Fruit fly (Drosophila melanogaster): ENCODE data around the gene CG12883.

The CG12883 gene

dm6 chr3R:27661971-27662489, 17.1 kb upstream of the CG12883 start, which contains the start of gene unc80:
Gene unc80 (plus strand): TSS chr3R:27662439.
- TF ChIP-seq CG15710 (tag; optimal IDR thresholded peaks at IDR 0.05) (no peak), CG14655 (GFP tag; optimal IDR thresholded peaks at IDR 0.05) (no peak), CG32121 (GFP tag; IDR thresholded peaks at IDR 0.05) (no peak), CG8301 (tag; optimal IDR thresholded peaks at IDR 0.05) (no peak), Snoo (tag; optimal IDR thresholded peaks at IDR 0.05) (no peak), D1 (tag; optimal IDR thresholded peaks at IDR 0.05) (no peak), rn (GFP tag; IDR thresholded peaks at IDR 0.05) (no peak), CG12605 (GFP tag; IDR thresholded peaks at IDR 0.05) (no peak), EcR (GFP tag; optimal IDR thresholded peaks at IDR 0.05) (no peak), gl (tag; optimal IDR thresholded peaks at IDR 0.05) (no peak), Pif1B (GFP tag; optimal IDR thresholded peaks at IDR 0.05) (no peak), CG34367 (tag; optimal IDR thresholded peaks at IDR 0.05) (no peak), Ets98B (GFP tag; IDR thresholded peaks at IDR 0.05) (no peak), fd96Ca (GFP tag; IDR thresholded peaks at IDR 0.05) (no peak)

dm6 chr3R:27662857-27663256, 16.2 kb upstream of the CG12883 start:
- TF ChIP-seq Pif1A (GFP tag; optimal IDR thresholded peaks at IDR 0.05) (no peak), CG12605 (GFP tag; IDR thresholded peaks at IDR 0.05) (peak; percentile 93), CG14655 (GFP tag; optimal IDR thresholded peaks at IDR 0.05) (no peak), CG4496 (GFP tag; IDR thresholded peaks at IDR 0.05) (no peak)

dm6 chr3R:27677174-27677726, 1.8 kb upstream of the CG12883 start, which contains the start of gene Hsdl2:
Gene Hsdl2 (plus strand): TSS chr3R:27677522.
- TF ChIP-seq CG8301 (tag; optimal IDR thresholded peaks at IDR 0.05) = peak; percentile 83
- TF ChIP-seq Pif1B (GFP tag; optimal IDR thresholded peaks at IDR 0.05) = peak; percentile 81
- TF ChIP-seq CG12605 (GFP tag; IDR thresholded peaks at IDR 0.05) = peak; percentile 75
- TF ChIP-seq EcR (GFP tag; optimal IDR thresholded peaks at IDR 0.05) = no peak
- TF ChIP-seq fd96Ca (GFP tag; IDR thresholded peaks at IDR 0.05) = peak; percentile 27; the same call in 1 of the 3 replicates
- TF ChIP-seq CG13204 (GFP tag; optimal IDR thresholded peaks at IDR 0.05) = peak; percentile 91
- no peak for TF ChIP-seq CG9948 (tag; optimal IDR thresholded peaks at IDR 0.05)
- TF ChIP-seq Ets98B (GFP tag; IDR thresholded peaks at IDR 0.05) = peak; percentile 46
- TF ChIP-seq CG14655 (GFP tag; optimal IDR thresholded peaks at IDR 0.05) = peak; percentile 87
- TF ChIP-seq rn (GFP tag; IDR thresholded peaks at IDR 0.05) = no peak
- TF ChIP-seq CG17806 (tag; optimal IDR thresholded peaks at IDR 0.05) = peak; percentile 71
- TF ChIP-seq CG34367 (tag; optimal IDR thresholded peaks at IDR 0.05) = peak; percentile 74
- TF ChIP-seq Pif1A (GFP tag; optimal IDR thresholded peaks at IDR 0.05) = peak; percentile 84
- TF ChIP-seq CG32121 (GFP tag; IDR thresholded peaks at IDR 0.05) = peak; percentile 50; the same call in 1 of the 2 replicates
- TF ChIP-seq CG8159 (tag; optimal IDR thresholded peaks at IDR 0.05) = peak; percentile 61
- TF ChIP-seq gl (tag; optimal IDR thresholded peaks at IDR 0.05) = peak; percentile 98
- no peak for TF ChIP-seq D1 (tag; optimal IDR thresholded peaks at IDR 0.05)
- TF ChIP-seq CG4496 (GFP tag; IDR thresholded peaks at IDR 0.05) = peak; percentile 32; the same call in 2 of the 3 replicates
- TF ChIP-seq CG10348 (GFP tag; IDR thresholded peaks at IDR 0.05) = no peak
- TF ChIP-seq CG15710 (tag; optimal IDR thresholded peaks at IDR 0.05) = peak; percentile 52
- no peak for TF ChIP-seq Snoo (tag; optimal IDR thresholded peaks at IDR 0.05)

dm6 chr3R:27679667-27680066, 576 bp downstream of the CG12883 start:
- TF ChIP-seq CG8301 (tag; optimal IDR thresholded peaks at IDR 0.05) = no peak
- no peak for TF ChIP-seq CG10348 (GFP tag; IDR thresholded peaks at IDR 0.05)
- TF ChIP-seq fd96Ca (GFP tag; IDR thresholded peaks at IDR 0.05) = no peak
- no peak for TF ChIP-seq Pif1B (GFP tag; optimal IDR thresholded peaks at IDR 0.05)
- no peak for TF ChIP-seq CG12605 (GFP tag; IDR thresholded peaks at IDR 0.05)
- TF ChIP-seq CG4496 (GFP tag; IDR thresholded peaks at IDR 0.05) = no peak
- TF ChIP-seq CG32121 (GFP tag; IDR thresholded peaks at IDR 0.05) = no peak
- TF ChIP-seq rn (GFP tag; IDR thresholded peaks at IDR 0.05) = no peak
- no peak for TF ChIP-seq CG14655 (GFP tag; optimal IDR thresholded peaks at IDR 0.05)
- no peak for TF ChIP-seq CG15710 (tag; optimal IDR thresholded peaks at IDR 0.05)
- no peak for TF ChIP-seq Ets98B (GFP tag; IDR thresholded peaks at IDR 0.05)
- no peak for TF ChIP-seq CG9948 (tag; optimal IDR thresholded peaks at IDR 0.05)
- TF ChIP-seq CG13204 (GFP tag; optimal IDR thresholded peaks at IDR 0.05) = no peak
- TF ChIP-seq CG8159 (tag; optimal IDR thresholded peaks at IDR 0.05) = no peak
- no peak for TF ChIP-seq CG34367 (tag; optimal IDR thresholded peaks at IDR 0.05)
- TF ChIP-seq Pif1A (GFP tag; optimal IDR thresholded peaks at IDR 0.05) = no peak

dm6 chr3R:27681799-27682198, 2.7 kb downstream of the CG12883 start, which contains the start of gene Sce:
Gene Sce (minus strand): TSS chr3R:27682029.
- TF ChIP-seq fd96Ca (GFP tag; IDR thresholded peaks at IDR 0.05) (no peak), Snoo (tag; optimal IDR thresholded peaks at IDR 0.05) (no peak), CG15710 (tag; optimal IDR thresholded peaks at IDR 0.05) (no peak), rn (GFP tag; IDR thresholded peaks at IDR 0.05) (no peak), CG32121 (GFP tag; IDR thresholded peaks at IDR 0.05) (no peak), Pif1A (GFP tag; optimal IDR thresholded peaks at IDR 0.05) (no peak), D1 (tag; optimal IDR thresholded peaks at IDR 0.05) (no peak), gl (tag; optimal IDR thresholded peaks at IDR 0.05) (no peak), Ets98B (GFP tag; IDR thresholded peaks at IDR 0.05) (no peak), CG12605 (GFP tag; IDR thresholded peaks at IDR 0.05) (no peak), EcR (GFP tag; optimal IDR thresholded peaks at IDR 0.05) (no peak), CG14655 (GFP tag; optimal IDR thresholded peaks at IDR 0.05) (no peak), CG34367 (tag; optimal IDR thresholded peaks at IDR 0.05) (no peak), CG8159 (tag; optimal IDR thresholded peaks at IDR 0.05) (no peak), CG10348 (GFP tag; IDR thresholded peaks at IDR 0.05) (no peak)

dm6 chr3R:27685074-27685473, 6.0 kb downstream of the CG12883 start:
- TF ChIP-seq CG9948 (tag; optimal IDR thresholded peaks at IDR 0.05) (no peak), CG14655 (GFP tag; optimal IDR thresholded peaks at IDR 0.05) (no peak), CG15710 (tag; optimal IDR thresholded peaks at IDR 0.05) (no peak), D1 (tag; optimal IDR thresholded peaks at IDR 0.05) (no peak), CG4496 (GFP tag; IDR thresholded peaks at IDR 0.05) (no peak), fd96Ca (GFP tag; IDR thresholded peaks at IDR 0.05) (no peak), Pif1A (GFP tag; optimal IDR thresholded peaks at IDR 0.05) (no peak), rn (GFP tag; IDR thresholded peaks at IDR 0.05) (no peak), gl (tag; optimal IDR thresholded peaks at IDR 0.05) (no peak), Snoo (tag; optimal IDR thresholded peaks at IDR 0.05) (no peak), CG34367 (tag; optimal IDR thresholded peaks at IDR 0.05) (no peak), CG13204 (GFP tag; optimal IDR thresholded peaks at IDR 0.05) (peak; percentile 77), Pif1B (GFP tag; optimal IDR thresholded peaks at IDR 0.05) (no peak), CG10348 (GFP tag; IDR thresholded peaks at IDR 0.05) (no peak), EcR (GFP tag; optimal IDR thresholded peaks at IDR 0.05) (peak; percentile 20), CG12605 (GFP tag; IDR thresholded peaks at IDR 0.05) (no peak), CG8159 (tag; optimal IDR thresholded peaks at IDR 0.05) (no peak), Ets98B (GFP tag; IDR thresholded peaks at IDR 0.05) (0 out of 2 replicates have a peak, but pooled peaks have one; percentile 6), CG32121 (GFP tag; IDR thresholded peaks at IDR 0.05) (no peak), CG17806 (tag; optimal IDR thresholded peaks at IDR 0.05) (no peak), CG8301 (tag; optimal IDR thresholded peaks at IDR 0.05) (no peak)

Measured in whole organism, pupa.